Worm (Caenorhabditis elegans) whole organism, L4 larva: ENCODE data around the gene C14C11.4.

Source experiments
- aly-2 ChIP-seq: sonication (generic microtip); optimal IDR thresholded peaks from 2 replicates; lab custom pipeline; 2018; ENCODE audit warnings: missing biosample characterization, missing genetic modification characterization
- ceh-82 ChIP-seq: sonication (generic microtip); optimal IDR thresholded peaks from 2 replicates; lab custom pipeline; 2017; ENCODE audit warnings: missing biosample characterization, missing genetic modification characterization
- dve-1 ChIP-seq: sonication (generic microtip); optimal IDR thresholded peaks from 2 replicates; lab custom pipeline; 2017; ENCODE audit warnings: antibody characterized with exemption, mild to moderate bottlenecking, missing genetic modification characterization, missing compliant biosample characterization; ENCODE audit not compliant: insufficient read depth
- egl-27 ChIP-seq: sonication (generic microtip); optimal IDR thresholded peaks from 3 replicates; lab custom pipeline; 2017; ENCODE audit warnings: missing biosample characterization, missing genetic modification reagents, missing genetic modification characterization
- fos-1 ChIP-seq: fragments of 150-350 bp; optimal IDR thresholded peaks from 2 replicates; lab custom pipeline; 2014; ENCODE audit warnings: missing biosample characterization, missing genetic modification characterization
- mdl-1 ChIP-seq, 2 experiments: fragments of 150-350 bp in 1 of 2; sonication (generic microtip) in 1 of 2; optimal IDR thresholded peaks; 2 replicates each; lab custom pipeline; 2014 to 2017; ENCODE audit warnings: missing biosample characterization in 2 of 2, missing genetic modification characterization in 2 of 2
- unc-62 ChIP-seq, 3 experiments: fragments of 150-350 bp in 1 of 3; sonication (generic microtip); optimal IDR thresholded peaks in 2 of 3; peaks in 1 of 3; 1 replicate in 1 of 3; 2 replicates in 2 of 3; lab custom pipeline; 2014 to 2017; ENCODE audit warnings: missing biosample characterization in 3 of 3, missing genetic modification characterization in 3 of 3, missing genetic modification reagents in 3 of 3, missing genotype in 1 of 3
- zfp-3 ChIP-seq: fragments of 200-800 bp; sonication (Bioruptor generic); conservative IDR thresholded peaks from 2 replicates; pipeline ENCODE4 v1.3.6; 2022; ENCODE audit warnings: missing genetic modification reagents, missing genetic modification characterization, missing compliant biosample characterization

- TF ChIP-seq egl-27 (tag; lab: Kevin White, UChicago) (no peak), aly-2 (tag; lab: Kevin White, UChicago) (no peak), ceh-82 (no peak), dve-1 (tag; lab: Kevin White, UChicago) (no peak), unc-62 (GFP tag; optimal IDR thresholded peaks at IDR 0.05 in 1 of 2; lab: Kevin White, UChicago) (no peak), unc-62 (tag; optimal IDR thresholded peaks at IDR 0.05; lab: Kevin White, UChicago) (no peak), fos-1 (tag; lab: Kevin White, UChicago) (no peak), zfp-3 (GFP tag; lab: Robert Waterston, UW) (no peak), mdl-1 (tag; optimal IDR thresholded peaks at IDR 0.05; lab: Kevin White, UChicago) (no peak)
Observed at ce11 chrV:5696177-5696576, 48.8 kb downstream of the C14C11.4 start.
